Worm (Caenorhabditis elegans): ENCODE results near the gene srj-33.

- no peak for TF ChIP-seq dao-5 (tag; optimal IDR thresholded peaks at IDR 0.05)
- TF ChIP-seq W03F9.2 (tag; optimal IDR thresholded peaks at IDR 0.05) = no peak
Measured at ce11 chrV:9927381-9927780, 10.0 kb downstream of the srj-33 start.
